Worm (Caenorhabditis elegans) whole organism, L4 larva: ENCODE results near the gene nas-25.

Experiments
- F37D6.2 ChIP-seq: sonication (generic microtip); optimal IDR thresholded peaks from 2 replicates; lab custom pipeline; 2016; ENCODE audit warnings: mild to moderate bottlenecking, missing genetic modification characterization, missing compliant biosample characterization
- T20F7.1 ChIP-seq: fragments of 200-800 bp; sonication (Bioruptor generic); optimal IDR thresholded peaks from 2 replicates; lab custom pipeline; 2018; ENCODE audit warnings: mild to moderate bottlenecking, missing genetic modification characterization, missing compliant biosample characterization
- T26A8.4 ChIP-seq: fragments of 200-800 bp; sonication (Bioruptor generic); IDR thresholded peaks from 2 replicates; pipeline ENCODE4 v1.3.6; 2022; ENCODE audit warnings: missing genetic modification characterization, missing compliant biosample characterization
- Y48G9A.11 ChIP-seq: fragments of 200-800 bp; sonication (Bioruptor generic); IDR thresholded peaks from 2 replicates; pipeline ENCODE4 v1.3.6; 2022; ENCODE audit warnings: missing genetic modification reagents, missing genetic modification characterization, missing compliant biosample characterization
- ZK337.2 ChIP-seq: fragments of 200-800 bp; sonication (Bioruptor generic); IDR thresholded peaks from 2 replicates; pipeline ENCODE4 v1.3.6; 2022; ENCODE audit warnings: missing genetic modification reagents, missing genetic modification characterization, missing compliant biosample characterization
- ZK546.5 ChIP-seq, 2 experiments: sonication (generic microtip); optimal IDR thresholded peaks; 2 replicates each; lab custom pipeline; 2017; ENCODE audit warnings: missing biosample characterization in 2 of 2, missing genetic modification characterization in 2 of 2
- aha-1 ChIP-seq: fragments of 150-350 bp; peaks from one replicate; lab custom pipeline; 2014; ENCODE audit warnings: missing biosample characterization, missing genetic modification characterization
- aly-2 ChIP-seq: sonication (generic microtip); optimal IDR thresholded peaks from 2 replicates; lab custom pipeline; 2018; ENCODE audit warnings: missing biosample characterization, missing genetic modification characterization
- ceh-20 ChIP-seq: fragments of 200-800 bp; sonication (Bioruptor generic); IDR thresholded peaks from 2 replicates; pipeline ENCODE4 v1.3.6; 2022; ENCODE audit warnings: missing genetic modification reagents, missing genetic modification characterization, missing compliant biosample characterization
- ceh-28 ChIP-seq: fragments of 150-350 bp; optimal IDR thresholded peaks from 2 replicates; lab custom pipeline; 2014; ENCODE audit warnings: missing biosample characterization, missing genetic modification reagents, missing genetic modification characterization
- daf-16 ChIP-seq, 3 experiments: sonication (generic microtip); optimal IDR thresholded peaks; 2 replicates each; lab custom pipeline; 2016 to 2017; ENCODE audit warnings: missing genetic modification characterization in 3 of 3, missing genetic modification reagents in 3 of 3, mild to moderate bottlenecking in 2 of 3, missing compliant biosample characterization in 2 of 3, missing biosample characterization in 1 of 3, moderate library complexity in 1 of 3
- daf-8 ChIP-seq: fragments of 200-800 bp; sonication (Bioruptor generic); IDR thresholded peaks from 2 replicates; pipeline ENCODE4 v1.3.6; 2022; ENCODE audit warnings: missing genetic modification characterization, missing compliant biosample characterization
- dmd-6 ChIP-seq: fragments of 200-800 bp; sonication (Bioruptor generic); IDR thresholded peaks from 2 replicates; pipeline ENCODE4 v1.3.6; 2022; ENCODE audit warnings: missing genetic modification reagents, missing genetic modification characterization, missing compliant biosample characterization
- dpl-1 ChIP-seq: fragments of 150-350 bp; optimal IDR thresholded peaks from 2 replicates; lab custom pipeline; 2014; ENCODE audit warnings: missing biosample characterization, missing genetic modification reagents, missing genetic modification characterization
- dve-1 ChIP-seq: sonication (generic microtip); optimal IDR thresholded peaks from 2 replicates; lab custom pipeline; 2017; ENCODE audit warnings: antibody characterized with exemption, mild to moderate bottlenecking, missing genetic modification characterization, missing compliant biosample characterization; ENCODE audit not compliant: insufficient read depth
- fkh-10 ChIP-seq: fragments of 150-350 bp; optimal IDR thresholded peaks from 2 replicates; lab custom pipeline; 2014; ENCODE audit warnings: missing biosample characterization, missing genetic modification reagents, missing genetic modification characterization
- hlh-30 ChIP-seq: sonication (generic microtip); optimal IDR thresholded peaks from 2 replicates; lab custom pipeline; 2017; ENCODE audit warnings: antibody characterized with exemption, mild to moderate bottlenecking, missing genetic modification characterization, missing compliant biosample characterization; ENCODE audit not compliant: insufficient read depth
- jun-1 ChIP-seq: fragments of 150-350 bp; optimal IDR thresholded peaks from 2 replicates; lab custom pipeline; 2014; ENCODE audit warnings: missing biosample characterization, missing genetic modification reagents, missing genetic modification characterization
- lin-15B ChIP-seq: fragments of 150-350 bp; sonication (generic microtip); optimal IDR thresholded peaks from 3 replicates; lab custom pipeline; 2014; ENCODE audit warnings: missing biosample characterization, missing genetic modification characterization
- lin-29 ChIP-seq: fragments of 200-800 bp; sonication (Bioruptor generic); IDR thresholded peaks from 2 replicates; pipeline ENCODE4 v1.3.6; 2022; ENCODE audit warnings: missing genetic modification reagents, missing genetic modification characterization, missing compliant biosample characterization
- lsy-2 ChIP-seq, 2 experiments: fragments of 150-350 bp in 1 of 2; sonication (generic microtip) in 1 of 2; optimal IDR thresholded peaks; 2 replicates each; lab custom pipeline; 2014 to 2017; ENCODE audit warnings: missing biosample characterization in 2 of 2, missing genetic modification characterization in 2 of 2
- madf-5 ChIP-seq, 2 experiments: fragments of 200-800 bp; sonication (Bioruptor generic); IDR thresholded peaks; 2 replicates each; pipeline ENCODE4 v1.3.6; 2022; ENCODE audit warnings: missing compliant biosample characterization in 2 of 2, missing genetic modification characterization in 2 of 2
- madf-9 ChIP-seq: fragments of 200-800 bp; sonication (Bioruptor generic); conservative IDR thresholded peaks from 2 replicates; pipeline ENCODE4 v1.3.6; 2022; ENCODE audit warnings: missing genetic modification reagents, missing genetic modification characterization, missing compliant biosample characterization
- mdl-1 ChIP-seq, 2 experiments: fragments of 150-350 bp in 1 of 2; sonication (generic microtip) in 1 of 2; optimal IDR thresholded peaks; 2 replicates each; lab custom pipeline; 2014 to 2017; ENCODE audit warnings: missing biosample characterization in 2 of 2, missing genetic modification characterization in 2 of 2
- mep-1 ChIP-seq: fragments of 150-350 bp; sonication (generic microtip); optimal IDR thresholded peaks from 3 replicates; lab custom pipeline; 2014; ENCODE audit warnings: missing biosample characterization, missing genetic modification characterization
- mes-2 ChIP-seq: sonication (generic microtip); optimal IDR thresholded peaks from 2 replicates; lab custom pipeline; 2016; ENCODE audit warnings: missing genotype, mild to moderate bottlenecking, missing genetic modification characterization, missing compliant biosample characterization; ENCODE audit not compliant: poor library complexity, severe bottlenecking
- mxl-3 ChIP-seq: fragments of 200-800 bp; sonication (Bioruptor generic); optimal IDR thresholded peaks from 2 replicates; lab custom pipeline; 2018; ENCODE audit warnings: mild to moderate bottlenecking, missing genetic modification characterization, missing compliant biosample characterization
- nhr-10 ChIP-seq: fragments of 150-350 bp; optimal IDR thresholded peaks from 2 replicates; lab custom pipeline; 2014; ENCODE audit warnings: missing biosample characterization, missing genetic modification characterization
- nhr-102 ChIP-seq: sonication (generic microtip); optimal IDR thresholded peaks from 2 replicates; lab custom pipeline; 2016; ENCODE audit warnings: mild to moderate bottlenecking, missing genetic modification characterization, moderate library complexity, missing compliant biosample characterization
- nhr-11 ChIP-seq: fragments of 150-350 bp; optimal IDR thresholded peaks from 2 replicates; lab custom pipeline; 2014; ENCODE audit warnings: missing biosample characterization, missing genetic modification characterization
- nhr-28 ChIP-seq: fragments of 150-350 bp; optimal IDR thresholded peaks from 2 replicates; lab custom pipeline; 2014; ENCODE audit warnings: missing biosample characterization, missing genetic modification characterization
- nhr-48 ChIP-seq: sonication (generic microtip); optimal IDR thresholded peaks from 2 replicates; lab custom pipeline; 2016; ENCODE audit warnings: mild to moderate bottlenecking, missing genetic modification characterization, missing compliant biosample characterization
- nhr-6 ChIP-seq: fragments of 150-350 bp; optimal IDR thresholded peaks from 2 replicates; lab custom pipeline; 2014; ENCODE audit warnings: missing biosample characterization, missing genetic modification characterization
- nhr-77 ChIP-seq: fragments of 150-350 bp; optimal IDR thresholded peaks from 2 replicates; lab custom pipeline; 2014; ENCODE audit warnings: missing biosample characterization, missing genetic modification characterization
- rbr-2 ChIP-seq: sonication (generic microtip); optimal IDR thresholded peaks from 2 replicates; lab custom pipeline; 2016; ENCODE audit warnings: missing genotype, missing genetic modification characterization, missing compliant biosample characterization
- sdz-12 ChIP-seq: fragments of 200-800 bp; sonication (Bioruptor generic); optimal IDR thresholded peaks from 2 replicates; lab custom pipeline; 2018; ENCODE audit warnings: mild to moderate bottlenecking, missing genetic modification characterization, missing compliant biosample characterization
- snpc-1.2 ChIP-seq: fragments of 200-800 bp; sonication (Bioruptor generic); IDR thresholded peaks from 2 replicates; pipeline ENCODE4 v1.3.6; 2022; ENCODE audit warnings: missing genetic modification reagents, missing genetic modification characterization, missing compliant biosample characterization
- unc-62 ChIP-seq, 3 experiments: fragments of 150-350 bp in 1 of 3; sonication (generic microtip); optimal IDR thresholded peaks in 2 of 3; peaks in 1 of 3; 1 replicate in 1 of 3; 2 replicates in 2 of 3; lab custom pipeline; 2014 to 2017; ENCODE audit warnings: missing biosample characterization in 3 of 3, missing genetic modification characterization in 3 of 3, missing genetic modification reagents in 3 of 3, missing genotype in 1 of 3
- vab-7 ChIP-seq: fragments of 200-800 bp; sonication (Bioruptor generic); IDR thresholded peaks from 2 replicates; pipeline ENCODE4 v1.3.6; 2022; ENCODE audit warnings: missing genetic modification reagents, missing genetic modification characterization, missing compliant biosample characterization
- ztf-7 ChIP-seq: fragments of 150-350 bp; optimal IDR thresholded peaks from 2 replicates; lab custom pipeline; 2014; ENCODE audit warnings: missing biosample characterization, missing genetic modification characterization

nas-25 gene

ce11 chrII:8810679-8811413 lies 15.0 kb upstream of the nas-25 start, which contains the start of the genes F46C5.9 and rer-1 (continued):
- TF ChIP-seq sdz-12 (GFP tag; lab: Kevin White, UChicago) (no peak), snpc-1.2 (GFP tag; lab: Robert Waterston, UW) (no peak), jun-1 (tag; lab: Kevin White, UChicago) (no peak), daf-8 (no peak), nhr-102 (no peak), madf-5 (GFP tag; IDR thresholded peaks at IDR 0.05; lab: Robert Waterston, UW) (no peak), Y48G9A.11 (GFP tag; lab: Robert Waterston, UW) (no peak), dpl-1 (GFP tag; lab: Kevin White, UChicago) (peak; percentile 27), T20F7.1 (GFP tag; lab: Kevin White, UChicago) (peak; percentile 33), lin-15B (tag; lab: Kevin White, UChicago) (no peak), madf-9 (GFP tag; lab: Robert Waterston, UW) (no peak), hlh-30 (tag; lab: Kevin White, UChicago) (no peak), mep-1 (tag; lab: Kevin White, UChicago) (no peak), dve-1 (peak; percentile 11), nhr-6 (tag; lab: Kevin White, UChicago) (peak; percentile 5), F37D6.2 (tag; lab: Kevin White, UChicago) (no peak), dmd-6 (GFP tag; lab: Robert Waterston, UW) (no peak), daf-16 (GFP tag; optimal IDR thresholded peaks at IDR 0.05; lab: Kevin White, UChicago) (no peak), daf-16 (tag; optimal IDR thresholded peaks at IDR 0.05; lab: Kevin White, UChicago) (peak; percentile 30), rbr-2 (tag; lab: Kevin White, UChicago) (peak; percentile 32), ZK337.2 (GFP tag; lab: Robert Waterston, UW) (no peak), nhr-48 (tag; lab: Kevin White, UChicago) (no peak), nhr-28 (tag; lab: Kevin White, UChicago) (peak; percentile 7), ztf-7 (tag; lab: Kevin White, UChicago) (no peak), lin-29 (GFP tag; lab: Robert Waterston, UW) (no peak)

- TF ChIP-seq lin-15B (tag; lab: Kevin White, UChicago): no peak
- TF ChIP-seq vab-7 (GFP tag; lab: Robert Waterston, UW): no peak
- no peak for TF ChIP-seq mes-2 (tag; lab: Kevin White, UChicago)
- no peak for TF ChIP-seq aly-2 (tag; lab: Kevin White, UChicago)
- TF ChIP-seq T26A8.4 (GFP tag; lab: Robert Waterston, UW): peak; percentile 70; the same call in 1 of the 2 replicates
- peak; percentile 51 for TF ChIP-seq nhr-28 (tag; lab: Kevin White, UChicago)
- TF ChIP-seq, all 104 proteins: peak for 2
Observed at ce11 chrII:8811825-8812224, 14.0 kb upstream of the nas-25 start.

ce11 chrII:8812346-8812745 lies 13.5 kb upstream of the nas-25 start:
- TF ChIP-seq nhr-48 (tag; lab: Kevin White, UChicago) (no peak), F37D6.2 (tag; lab: Kevin White, UChicago) (no peak), ZK546.5 (tag; optimal IDR thresholded peaks at IDR 0.05; lab: Kevin White, UChicago) (no peak), nhr-28 (tag; lab: Kevin White, UChicago) (peak; percentile 29), snpc-1.2 (GFP tag; lab: Robert Waterston, UW) (0 out of 2 replicates have a peak, but pooled peaks have one; percentile 26), T26A8.4 (GFP tag; lab: Robert Waterston, UW) (peak; percentile 12), unc-62 (GFP tag; optimal IDR thresholded peaks at IDR 0.05 in 1 of 2; lab: Kevin White, UChicago) (peak in 1 of 2 experiments; percentile 91), unc-62 (tag; optimal IDR thresholded peaks at IDR 0.05; lab: Kevin White, UChicago) (no peak), mxl-3 (GFP tag; lab: Kevin White, UChicago) (no peak)

DNA sequence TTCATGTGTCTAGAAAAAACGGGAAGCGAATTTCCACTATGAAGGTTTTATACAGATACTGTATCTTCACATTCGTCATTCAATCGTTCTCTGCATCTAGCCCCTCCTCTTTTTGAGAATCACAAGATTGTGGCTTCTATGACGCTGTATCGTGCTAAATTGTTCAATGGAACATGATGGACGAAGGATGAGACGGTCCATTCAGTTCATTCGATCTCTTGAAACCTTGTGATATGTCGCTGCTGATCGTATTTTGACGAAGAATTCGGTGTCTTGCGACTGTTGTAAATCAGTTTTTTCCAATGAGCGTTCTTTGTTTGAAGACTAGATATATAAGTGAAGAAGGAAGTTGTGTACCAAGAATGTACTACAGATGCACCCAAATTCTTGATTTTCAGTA lies 12.2 kb upstream of the nas-25 start:
- TF ChIP-seq nhr-11 (tag; lab: Kevin White, UChicago) (peak; percentile 18), mes-2 (tag; lab: Kevin White, UChicago) (peak; percentile 29), ceh-20 (0 out of 2 replicates have a peak, but pooled peaks have one; percentile 21), mdl-1 (tag; optimal IDR thresholded peaks at IDR 0.05; lab: Kevin White, UChicago) (peak in 1 of 2 experiments; percentile 79), madf-5 (GFP tag; IDR thresholded peaks at IDR 0.05; lab: Robert Waterston, UW) (no peak), nhr-48 (tag; lab: Kevin White, UChicago) (peak; percentile 97), ceh-28 (no peak), aha-1 (tag; lab: Kevin White, UChicago) (peak; percentile 92), fkh-10 (no peak), ZK337.2 (GFP tag; lab: Robert Waterston, UW) (no peak), nhr-28 (tag; lab: Kevin White, UChicago) (peak; percentile 90), nhr-10 (tag; lab: Kevin White, UChicago) (peak; percentile 86), nhr-77 (tag; lab: Kevin White, UChicago) (no peak), hlh-30 (tag; lab: Kevin White, UChicago) (peak; percentile 90), unc-62 (GFP tag; optimal IDR thresholded peaks at IDR 0.05 in 1 of 2; lab: Kevin White, UChicago) (peak in 1 of 2 experiments; percentile 100), unc-62 (tag; optimal IDR thresholded peaks at IDR 0.05; lab: Kevin White, UChicago) (no peak), lsy-2 (tag; optimal IDR thresholded peaks at IDR 0.05; lab: Kevin White, UChicago) (peak; percentile 7 to 50)
